Worm (Caenorhabditis elegans) whole organism, young adult: ENCODE measurements around the gene Y62F5A.9.
A peak's percentile ranks its signal among the peaks of the same experiment; 100 is the strongest.

Source experiments
- B0336.3 ChIP-seq: fragments of 200-800 bp; sonication (Bioruptor generic); IDR thresholded peaks from 2 replicates; pipeline ENCODE4 v1.3.6; 2022; ENCODE audit warnings: missing genetic modification characterization, missing compliant biosample characterization
- C17E4.6 ChIP-seq: fragments of 200-800 bp; sonication (Bioruptor generic); IDR thresholded peaks from 2 replicates; pipeline ENCODE4 v1.3.6; 2022; ENCODE audit warnings: missing genetic modification reagents, missing genetic modification characterization, missing compliant biosample characterization
- F10E7.11 ChIP-seq: sonication (generic microtip); optimal IDR thresholded peaks from 2 replicates; lab custom pipeline; 2017; ENCODE audit warnings: mild to moderate bottlenecking, missing genetic modification characterization, moderate library complexity, missing compliant biosample characterization
- F33H1.4 ChIP-seq: fragments of 200-800 bp; sonication (Bioruptor generic); IDR thresholded peaks from 2 replicates; pipeline ENCODE4 v1.3.6; 2022; ENCODE audit warnings: missing genetic modification reagents, missing genetic modification characterization, missing compliant biosample characterization
- F39B2.1 ChIP-seq: fragments of 200-800 bp; sonication (Bioruptor generic); IDR thresholded peaks from 2 replicates; pipeline ENCODE4 v1.3.6; 2022; ENCODE audit warnings: missing genetic modification reagents, missing genetic modification characterization, missing compliant biosample characterization
- F49E8.2 ChIP-seq: sonication (generic microtip); optimal IDR thresholded peaks from 3 replicates; lab custom pipeline; 2017; ENCODE audit warnings: missing genetic modification characterization, mild to moderate bottlenecking, missing compliant biosample characterization, antibody characterized with exemption, moderate library complexity; ENCODE audit not compliant: insufficient read depth
- F57A8.1 ChIP-seq: fragments of 200-800 bp; sonication (Bioruptor generic); optimal IDR thresholded peaks from 2 replicates; lab custom pipeline; 2018; ENCODE audit warnings: mild to moderate bottlenecking, missing genetic modification characterization, moderate library complexity, missing compliant biosample characterization
- K12H6.12 ChIP-seq: fragments of 200-800 bp; sonication (Bioruptor generic); optimal IDR thresholded peaks from 2 replicates; lab custom pipeline; 2018; ENCODE audit warnings: mild to moderate bottlenecking, missing genetic modification characterization, missing compliant biosample characterization
- T26A5.8 ChIP-seq: sonication (generic microtip); optimal IDR thresholded peaks from 2 replicates; lab custom pipeline; 2016; ENCODE audit warnings: missing genetic modification characterization, missing compliant biosample characterization
- ZK185.1 ChIP-seq: sonication (generic microtip); optimal IDR thresholded peaks from 2 replicates; lab custom pipeline; 2016; ENCODE audit warnings: mild to moderate bottlenecking, missing genetic modification characterization, missing compliant biosample characterization; ENCODE audit not compliant: poor library complexity, severe bottlenecking
- aptf-2 ChIP-seq: fragments of 200-800 bp; sonication (Bioruptor generic); conservative IDR thresholded peaks from 2 replicates; pipeline ENCODE4 v1.3.6; 2022; ENCODE audit warnings: missing genetic modification reagents, missing genetic modification characterization, missing compliant biosample characterization
- attf-5 ChIP-seq: fragments of 200-800 bp; sonication (Bioruptor generic); optimal IDR thresholded peaks from 2 replicates; lab custom pipeline; 2018; ENCODE audit warnings: mild to moderate bottlenecking, missing genetic modification characterization, missing compliant biosample characterization
- attf-6 ChIP-seq: fragments of 200-800 bp; sonication (Bioruptor generic); IDR thresholded peaks from 2 replicates; pipeline ENCODE4 v1.3.6; 2022; ENCODE audit warnings: missing genetic modification reagents, missing genetic modification characterization, missing compliant biosample characterization
- ccch-3 ChIP-seq: fragments of 200-800 bp; sonication (Bioruptor generic); optimal IDR thresholded peaks from 2 replicates; lab custom pipeline; 2018; ENCODE audit warnings: mild to moderate bottlenecking, missing genetic modification characterization, missing compliant biosample characterization
- cebp-1 ChIP-seq, 2 experiments: fragments of 200-800 bp in 1 of 2; sonication (Bioruptor generic) in 1 of 2; sonication (generic microtip) in 1 of 2; IDR thresholded peaks in 1 of 2; optimal IDR thresholded peaks in 1 of 2; 2 replicates each; pipeline versions ENCODE4 v1.3.6 to Lab custom; 2017 to 2022; ENCODE audit warnings: missing compliant biosample characterization in 2 of 2, missing genetic modification characterization in 2 of 2, mild to moderate bottlenecking in 1 of 2, missing genetic modification reagents in 1 of 2, moderate library complexity in 1 of 2
- ceh-79 ChIP-seq: sonication (generic microtip); optimal IDR thresholded peaks from 2 replicates; lab custom pipeline; 2017; ENCODE audit warnings: mild to moderate bottlenecking, missing genetic modification characterization, missing compliant biosample characterization
- ceh-91 ChIP-seq: fragments of 200-800 bp; sonication (Bioruptor generic); IDR thresholded peaks from 2 replicates; pipeline ENCODE4 v1.3.6; 2022; ENCODE audit warnings: missing genetic modification reagents, missing genetic modification characterization, missing compliant biosample characterization
- dpff-1 ChIP-seq: sonication (generic microtip); optimal IDR thresholded peaks from 2 replicates; lab custom pipeline; 2017; ENCODE audit warnings: mild to moderate bottlenecking, missing genetic modification characterization, missing compliant biosample characterization
- egrh-3 ChIP-seq: fragments of 200-800 bp; sonication (Bioruptor generic); IDR thresholded peaks from 2 replicates; pipeline ENCODE4 v1.3.6; 2022; ENCODE audit warnings: missing genetic modification reagents, missing genetic modification characterization, missing compliant biosample characterization
- ekl-4 ChIP-seq: fragments of 200-800 bp; sonication (Bioruptor generic); IDR thresholded peaks from 2 replicates; pipeline ENCODE4 v1.3.6; 2022; ENCODE audit warnings: missing genetic modification reagents, missing genetic modification characterization, missing compliant biosample characterization
- ets-4 ChIP-seq: fragments of 200-800 bp; sonication (Bioruptor generic); optimal IDR thresholded peaks from 2 replicates; lab custom pipeline; 2018; ENCODE audit warnings: mild to moderate bottlenecking, missing genetic modification characterization, missing compliant biosample characterization
- hlh-12 ChIP-seq: sonication (generic microtip); optimal IDR thresholded peaks from 2 replicates; lab custom pipeline; 2016; ENCODE audit warnings: missing genetic modification characterization, missing compliant biosample characterization
- hlh-26 ChIP-seq: fragments of 200-800 bp; sonication (Bioruptor generic); conservative IDR thresholded peaks from 2 replicates; pipeline ENCODE4 v1.3.6; 2022; ENCODE audit warnings: missing genetic modification reagents, missing genetic modification characterization, missing compliant biosample characterization
- hmg-1.2 ChIP-seq: fragments of 200-800 bp; sonication (Bioruptor generic); IDR thresholded peaks from 2 replicates; pipeline ENCODE4 v1.3.6; 2022; ENCODE audit warnings: missing genetic modification reagents, missing genetic modification characterization, missing compliant biosample characterization
- lag-1 ChIP-seq: fragments of 200-800 bp; sonication (Bioruptor generic); IDR thresholded peaks from 2 replicates; pipeline ENCODE4 v1.3.6; 2022; ENCODE audit warnings: missing genetic modification reagents, missing genetic modification characterization, missing compliant biosample characterization
- let-526 ChIP-seq: fragments of 200-800 bp; sonication (Bioruptor generic); IDR thresholded peaks from 2 replicates; pipeline ENCODE4 v1.3.6; 2022; ENCODE audit warnings: missing genetic modification reagents, missing genetic modification characterization, missing compliant biosample characterization
- lin-35 ChIP-seq, 3 experiments: fragments of 150-350 bp in 2 of 3; sonication (generic microtip) in 1 of 3; optimal IDR thresholded peaks; 2 replicates each; lab custom pipeline; 2014 to 2018; ENCODE audit warnings: missing biosample characterization in 3 of 3, missing genetic modification characterization in 3 of 3, missing genetic modification reagents in 3 of 3
- lir-1 ChIP-seq: fragments of 200-800 bp; sonication (Bioruptor generic); conservative IDR thresholded peaks from 2 replicates; pipeline ENCODE4 v1.3.6; 2022; ENCODE audit warnings: missing genetic modification reagents, missing genetic modification characterization, missing compliant biosample characterization
- lsl-1 ChIP-seq: fragments of 200-800 bp; sonication (Bioruptor generic); optimal IDR thresholded peaks from 2 replicates; lab custom pipeline; 2018; ENCODE audit warnings: mild to moderate bottlenecking, missing genetic modification characterization, moderate library complexity, missing compliant biosample characterization
- lsy-27 ChIP-seq: sonication (generic microtip); optimal IDR thresholded peaks from 2 replicates; lab custom pipeline; 2017; ENCODE audit warnings: missing genetic modification characterization, mild to moderate bottlenecking, missing compliant biosample characterization, antibody characterized with exemption, missing genotype, borderline replicate concordance; ENCODE audit not compliant: insufficient read depth
- madf-3 ChIP-seq: fragments of 200-800 bp; sonication (Bioruptor generic); IDR thresholded peaks from 2 replicates; pipeline ENCODE4 v1.3.6; 2022; ENCODE audit warnings: missing genetic modification reagents, missing genetic modification characterization, missing compliant biosample characterization
- madf-6 ChIP-seq: fragments of 200-800 bp; sonication (Bioruptor generic); IDR thresholded peaks from 2 replicates; pipeline ENCODE4 v1.3.6; 2022; ENCODE audit warnings: missing genetic modification reagents, missing genetic modification characterization, missing compliant biosample characterization
- mcd-1 ChIP-seq: fragments of 200-800 bp; sonication (Bioruptor generic); IDR thresholded peaks from 2 replicates; pipeline ENCODE4 v1.3.6; 2022; ENCODE audit warnings: missing genetic modification reagents, missing genetic modification characterization, missing compliant biosample characterization
- mes-4 ChIP-seq: sonication (generic microtip); optimal IDR thresholded peaks from 2 replicates; lab custom pipeline; 2016; ENCODE audit warnings: missing genotype, missing genetic modification characterization, missing compliant biosample characterization
- nfya-1 ChIP-seq: sonication (generic microtip); optimal IDR thresholded peaks from 2 replicates; lab custom pipeline; 2017; ENCODE audit warnings: antibody characterized with exemption, missing compliant biosample characterization, missing genetic modification characterization, borderline replicate concordance; ENCODE audit not compliant: insufficient read depth
- nfya-2 ChIP-seq: fragments of 200-800 bp; sonication (Bioruptor generic); IDR thresholded peaks from 2 replicates; pipeline ENCODE4 v1.3.6; 2022; ENCODE audit warnings: missing genetic modification reagents, missing genetic modification characterization, missing compliant biosample characterization
- nhr-120 ChIP-seq: fragments of 200-800 bp; sonication (Bioruptor generic); IDR thresholded peaks from 2 replicates; pipeline ENCODE4 v1.3.6; 2022; ENCODE audit warnings: missing genetic modification characterization, missing compliant biosample characterization
- nhr-27 ChIP-seq: fragments of 200-800 bp; sonication (Bioruptor generic); optimal IDR thresholded peaks from 2 replicates; lab custom pipeline; 2018; ENCODE audit warnings: mild to moderate bottlenecking, missing genetic modification characterization, moderate library complexity, missing compliant biosample characterization
- pbrm-1 ChIP-seq: fragments of 200-800 bp; sonication (Bioruptor generic); IDR thresholded peaks from 2 replicates; pipeline ENCODE4 v1.3.6; 2022; ENCODE audit warnings: missing genetic modification reagents, missing genetic modification characterization, missing compliant biosample characterization
- pha-4 ChIP-seq: fragments of 150-350 bp; sonication (generic microtip); optimal IDR thresholded peaks from 2 replicates; lab custom pipeline; 2014; ENCODE audit warnings: missing biosample characterization, missing genetic modification reagents, missing genetic modification characterization
- rcor-1 ChIP-seq: fragments of 200-800 bp; sonication (Bioruptor generic); IDR thresholded peaks from 2 replicates; pipeline ENCODE4 v1.3.6; 2022; ENCODE audit warnings: missing genetic modification reagents, missing genetic modification characterization, missing compliant biosample characterization
- rec-8 ChIP-seq, 2 experiments: sonication (generic microtip); optimal IDR thresholded peaks; 2 replicates each; lab custom pipeline; 2016; ENCODE audit warnings: mild to moderate bottlenecking in 2 of 2, missing genetic modification characterization in 2 of 2, missing genetic modification reagents in 2 of 2, missing genotype in 2 of 2, missing biosample characterization in 1 of 2, missing compliant biosample characterization in 1 of 2, moderate library complexity in 1 of 2
- sea-2 ChIP-seq: fragments of 200-800 bp; sonication (Bioruptor generic); IDR thresholded peaks from 2 replicates; pipeline ENCODE4 v1.3.6; 2022; ENCODE audit warnings: missing genetic modification characterization, missing compliant biosample characterization
- somi-1 ChIP-seq: fragments of 200-800 bp; sonication (Bioruptor generic); optimal IDR thresholded peaks from 2 replicates; lab custom pipeline; 2018; ENCODE audit warnings: mild to moderate bottlenecking, missing genetic modification characterization, missing compliant biosample characterization
- unc-62 ChIP-seq: fragments of 150-350 bp; optimal IDR thresholded peaks from 2 replicates; lab custom pipeline; 2014; ENCODE audit warnings: missing biosample characterization, missing genetic modification reagents, missing genetic modification characterization
- ztf-25 ChIP-seq: fragments of 200-800 bp; sonication (Bioruptor generic); IDR thresholded peaks from 2 replicates; pipeline ENCODE4 v1.3.6; 2022; ENCODE audit warnings: missing genetic modification reagents, missing genetic modification characterization, missing compliant biosample characterization
- ztf-3 ChIP-seq: fragments of 200-800 bp; sonication (Bioruptor generic); optimal IDR thresholded peaks from 2 replicates; lab custom pipeline; 2018; ENCODE audit warnings: mild to moderate bottlenecking, missing genetic modification characterization, missing compliant biosample characterization

Gene Y62F5A.9

ce11 chrII:11547254-11547687 lies 8.6 kb upstream of the Y62F5A.9 start, which contains the start of gene F54D5.7 (continued):
- TF ChIP-seq nfya-1 (tag; lab: Kevin White, UChicago) (no peak), pha-4 (tag; lab: Kevin White, UChicago) (no peak), lin-35 (GFP tag; optimal IDR thresholded peaks at IDR 0.05; lab: Kevin White, UChicago) (peak in 1 of 3 experiments; percentile 42), aptf-2 (0 out of 2 replicates have a peak, but pooled peaks have one; percentile 29), lir-1 (GFP tag; lab: Robert Waterston, UW) (no peak; the same call in 1 of the 2 replicates), hlh-12 (tag; lab: Kevin White, UChicago) (no peak), lsl-1 (GFP tag; lab: Kevin White, UChicago) (peak; percentile 40), hmg-1.2 (peak; percentile 33; the same call in 1 of the 2 replicates), rcor-1 (GFP tag; lab: Robert Waterston, UW) (peak; percentile 74), K12H6.12 (tag; lab: Kevin White, UChicago) (peak; percentile 42), F57A8.1 (GFP tag; lab: Kevin White, UChicago) (no peak), cebp-1 (GFP tag; IDR thresholded peaks at IDR 0.05; lab: Robert Waterston, UW) (peak; percentile 15; the same call in 1 of the 2 replicates), cebp-1 (tag; optimal IDR thresholded peaks at IDR 0.05; lab: Kevin White, UChicago) (peak; percentile 73), ceh-91 (GFP tag; lab: Robert Waterston, UW) (no peak), dpff-1 (tag; lab: Kevin White, UChicago) (peak; percentile 47), nhr-120 (GFP tag; lab: Robert Waterston, UW) (no peak), egrh-3 (GFP tag; lab: Robert Waterston, UW) (0 out of 2 replicates have a peak, but pooled peaks have one; percentile 15), let-526 (0 out of 2 replicates have a peak, but pooled peaks have one; percentile 17), unc-62 (GFP tag; lab: Kevin White, UChicago) (no peak), nfya-2 (no peak), attf-5 (peak; percentile 75), F33H1.4 (GFP tag; lab: Robert Waterston, UW) (peak; percentile 40; the same call in 1 of the 2 replicates), madf-6 (peak; percentile 57), mes-4 (no peak), lag-1 (GFP tag; lab: Robert Waterston, UW) (no peak), F49E8.2 (tag; lab: Kevin White, UChicago) (peak; percentile 52), attf-6 (GFP tag; lab: Robert Waterston, UW) (peak; percentile 43; the same call in 1 of the 2 replicates), pbrm-1 (peak; percentile 65; the same call in 1 of the 2 replicates), C17E4.6 (GFP tag; lab: Robert Waterston, UW) (no peak), madf-3 (0 out of 2 replicates have a peak, but pooled peaks have one; percentile 32), ccch-3 (GFP tag; lab: Kevin White, UChicago) (no peak), ets-4 (peak; percentile 96), F39B2.1 (GFP tag; lab: Robert Waterston, UW) (no peak), B0336.3 (GFP tag; lab: Robert Waterston, UW) (peak; percentile 91), ceh-79 (tag; lab: Kevin White, UChicago) (no peak), ztf-25 (no peak), T26A5.8 (no peak), rec-8 (tag; optimal IDR thresholded peaks at IDR 0.05; lab: Kevin White, UChicago) (no peak), nhr-27 (tag; lab: Kevin White, UChicago) (no peak), sea-2 (no peak), ZK185.1 (tag; lab: Kevin White, UChicago) (peak; percentile 44), ekl-4 (GFP tag; lab: Robert Waterston, UW) (peak; percentile 39; the same call in 1 of the 2 replicates), lsy-27 (tag; lab: Kevin White, UChicago) (no peak), somi-1 (GFP tag; lab: Kevin White, UChicago) (no peak), ztf-3 (peak; percentile 2), mcd-1 (peak; percentile 75), F10E7.11 (tag; lab: Kevin White, UChicago) (peak; percentile 39), hlh-26 (no peak)
